Fruit fly (Drosophila melanogaster): ENCODE data around the gene MFS10.

Gene MFS10

dm6 chrX:13088025-13088805 is 40.6 kb upstream of the MFS10 start (continued):
- TF ChIP-seq Ssrp (tag; optimal IDR thresholded peaks at IDR 0.05), result peak; percentile 27
- TF ChIP-seq gro (GFP tag; optimal IDR thresholded peaks at IDR 0.05), result no peak
- TF ChIP-seq ftz-f1 (GFP tag; optimal IDR thresholded peaks at IDR 0.05), result no peak
- no peak for TF ChIP-seq tio (GFP tag; optimal IDR thresholded peaks at IDR 0.05)
- no peak for TF ChIP-seq Atf6 (GFP tag; IDR thresholded peaks at IDR 0.05)
- no peak for TF ChIP-seq B-H2 (GFP tag; optimal IDR thresholded peaks at IDR 0.05)
- peak; percentile 51 for TF ChIP-seq Oli (tag; optimal IDR thresholded peaks at IDR 0.05)
- TF ChIP-seq tx (GFP tag; optimal IDR thresholded peaks at IDR 0.05), result no peak
- peak; percentile 8 for TF ChIP-seq fu2 (GFP tag; optimal IDR thresholded peaks at IDR 0.05)
- TF ChIP-seq ab (GFP tag; optimal IDR thresholded peaks at IDR 0.05), result no peak
- TF ChIP-seq ewg (GFP tag; optimal IDR thresholded peaks at IDR 0.05), result no peak
- no peak for TF ChIP-seq CG11456 (GFP tag; IDR thresholded peaks at IDR 0.05)
- TF ChIP-seq abd-A (tag; optimal IDR thresholded peaks at IDR 0.05), result no peak
- no peak for TF ChIP-seq CG9215 (GFP tag; IDR thresholded peaks at IDR 0.05)
- no peak for TF ChIP-seq unc-4 (GFP tag; IDR thresholded peaks at IDR 0.05; ENCODE audit: partially characterized antibody)
- no peak for TF ChIP-seq CG11504 (tag; optimal IDR thresholded peaks at IDR 0.05)
- TF ChIP-seq Blimp-1 (GFP tag; optimal IDR thresholded peaks at IDR 0.05), result no peak
- no peak for TF ChIP-seq CG9932 (GFP tag; IDR thresholded peaks at IDR 0.05)
- TF ChIP-seq zen2 (GFP tag; IDR thresholded peaks at IDR 0.05; ENCODE audit: partially characterized antibody), result no peak
- peak; percentile 41 for TF ChIP-seq CG12219 (GFP tag; optimal IDR thresholded peaks at IDR 0.05)
- TF ChIP-seq jumu (GFP tag; optimal IDR thresholded peaks at IDR 0.05), result peak; percentile 27
- no peak for TF ChIP-seq kah (GFP tag; optimal IDR thresholded peaks at IDR 0.05)
- no peak for TF ChIP-seq CG8478 (optimal IDR thresholded peaks at IDR 0.05)
- TF ChIP-seq stwl (tag; optimal IDR thresholded peaks at IDR 0.05), result no peak
- no peak for TF ChIP-seq Neu2 (GFP tag; optimal IDR thresholded peaks at IDR 0.05; ENCODE audit: borderline replicate concordance)
- no peak for TF ChIP-seq Sry-β (GFP tag; optimal IDR thresholded peaks at IDR 0.05)
- no peak for TF ChIP-seq MBD-R2 (GFP tag; IDR thresholded peaks at IDR 0.05)
- TF ChIP-seq Myb (GFP tag; optimal IDR thresholded peaks at IDR 0.05), result no peak
- no peak for TF ChIP-seq pb (GFP tag; optimal IDR thresholded peaks at IDR 0.05)
- TF ChIP-seq CG7745 (tag; optimal IDR thresholded peaks at IDR 0.05), result no peak
- peak; percentile 30 for TF ChIP-seq CG33557 (GFP tag; optimal IDR thresholded peaks at IDR 0.05)
- TF ChIP-seq HHEX (GFP tag; optimal IDR thresholded peaks at IDR 0.05), result peak; percentile 9
- peak in 1 of 2 experiments; percentile 14 for TF ChIP-seq bsh (GFP tag; optimal IDR thresholded peaks at IDR 0.05)
- no peak for TF ChIP-seq CG13123 (GFP tag; optimal IDR thresholded peaks at IDR 0.05)
- no peak for TF ChIP-seq Ets65A (GFP tag)
- no peak for TF ChIP-seq Aef1 (GFP tag; IDR thresholded peaks at IDR 0.05)
- no peak for TF ChIP-seq Antp (GFP tag; optimal IDR thresholded peaks at IDR 0.05)
- TF ChIP-seq peb (GFP tag; IDR thresholded peaks at IDR 0.05), result no peak
- no peak for TF ChIP-seq HmgZ (tag; optimal IDR thresholded peaks at IDR 0.05)
- no peak for TF ChIP-seq Hand (GFP tag; optimal IDR thresholded peaks at IDR 0.05)
- no peak for TF ChIP-seq hbn (GFP tag; IDR thresholded peaks at IDR 0.05; ENCODE audit: partially characterized antibody)
- no peak for TF ChIP-seq MESR4 (GFP tag; optimal IDR thresholded peaks at IDR 0.05)
- TF ChIP-seq Nf-YB (GFP tag; optimal IDR thresholded peaks at IDR 0.05), result no peak
- peak; percentile 30 for TF ChIP-seq D19B (GFP tag; optimal IDR thresholded peaks at IDR 0.05)
- no peak for TF ChIP-seq CG17829 (tag; optimal IDR thresholded peaks at IDR 0.05)
- TF ChIP-seq ci (GFP tag; IDR thresholded peaks at IDR 0.05), result 0 out of 3 replicates have a peak, but pooled peaks have one; percentile 59
- TF ChIP-seq inv (GFP tag; IDR thresholded peaks at IDR 0.05; ENCODE audit: partially characterized antibody), result no peak
- no peak for TF ChIP-seq B-H1 (GFP tag; IDR thresholded peaks at IDR 0.05)
- no peak for TF ChIP-seq sob (GFP tag; IDR thresholded peaks at IDR 0.05)
- TF ChIP-seq Spps (tag; optimal IDR thresholded peaks at IDR 0.05), result no peak

Data from whole organism, embryonic.